Worm (Caenorhabditis elegans): ENCODE measurements around the gene cox-10.

DNA sequence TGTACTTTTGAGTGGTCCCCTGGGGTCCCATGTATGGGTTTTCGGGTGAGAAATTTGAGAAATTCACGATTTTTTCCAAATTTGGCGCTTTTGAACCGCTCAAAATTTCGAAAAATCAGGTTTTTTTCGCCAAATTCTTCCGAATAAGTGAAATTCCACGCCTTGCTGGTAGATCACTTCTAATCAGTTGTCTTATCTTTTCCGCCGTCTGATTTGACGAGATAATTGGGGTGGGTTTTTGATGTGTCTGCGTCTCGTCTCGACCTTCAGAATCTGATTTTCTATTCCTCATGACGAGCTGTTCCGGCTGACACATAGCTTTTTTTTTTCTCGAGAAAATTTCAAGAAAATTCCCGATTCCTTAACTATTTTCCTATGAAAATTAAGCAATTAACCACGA lies 9.6 kb downstream of the cox-10 start:
- TF ChIP-seq zip-5 (tag; optimal IDR thresholded peaks at IDR 0.05) = no peak
- TF ChIP-seq nfya-1 (tag; optimal IDR thresholded peaks at IDR 0.05) = no peak
- TF ChIP-seq ceh-31 (tag; optimal IDR thresholded peaks at IDR 0.05) = no peak
- TF ChIP-seq lin-11 (tag; optimal IDR thresholded peaks at IDR 0.05) = no peak
- TF ChIP-seq unc-42 (tag; optimal IDR thresholded peaks at IDR 0.05) = no peak
- TF ChIP-seq ref-2 (tag; optimal IDR thresholded peaks at IDR 0.05) = no peak
- TF ChIP-seq eyg-1 (tag; optimal IDR thresholded peaks at IDR 0.05) = no peak
- no peak for TF ChIP-seq unc-55 (GFP tag; optimal IDR thresholded peaks at IDR 0.05)
- no peak for TF ChIP-seq F13H6.1 (tag; optimal IDR thresholded peaks at IDR 0.05)
- TF ChIP-seq elt-4 (tag; optimal IDR thresholded peaks at IDR 0.05) = no peak
- no peak for TF ChIP-seq C08G9.2 (tag; optimal IDR thresholded peaks at IDR 0.05)
- no peak for TF ChIP-seq dve-1 (tag; optimal IDR thresholded peaks at IDR 0.05)
- no peak for TF ChIP-seq ama-1 (optimal IDR thresholded peaks at IDR 0.05)
- TF ChIP-seq fkh-10 (GFP tag; optimal IDR thresholded peaks at IDR 0.05) = no peak
